Fruit fly (Drosophila melanogaster) whole organism, prepupa: ENCODE measurements around the gene Hipk.

Experiments used
- Blimp-1 ChIP-seq: fragments of 200-800 bp; sonication (Bioruptor generic); optimal IDR thresholded peaks from 3 replicates; lab custom pipeline; 2017; ENCODE audit warnings: missing biosample characterization, missing genetic modification characterization, mild to moderate bottlenecking, moderate library complexity, missing genetic modification reagents
- CG11294 ChIP-seq: fragments of 200-800 bp; sonication (Bioruptor generic); IDR thresholded peaks from 2 replicates; pipeline ENCODE4 v1.3.6; 2022; ENCODE audit warnings: missing biosample characterization, missing genetic modification characterization
- CG11762 ChIP-seq: fragments of 200-800 bp; sonication (Bioruptor generic); optimal IDR thresholded peaks from 3 replicates; lab custom pipeline; 2016; ENCODE audit warnings: missing biosample characterization, missing genetic modification characterization; ENCODE audit not compliant: insufficient read depth
- CG15336 ChIP-seq: fragments of 200-800 bp; sonication (Bioruptor generic); IDR thresholded peaks from 2 replicates; pipeline ENCODE4 v1.3.6; 2022; ENCODE audit warnings: missing biosample characterization, missing genetic modification characterization
- CG3032 ChIP-seq: fragments of 200-800 bp; optimal IDR thresholded peaks from 2 replicates; lab custom pipeline; 2019; ENCODE audit warnings: missing biosample characterization, mild to moderate bottlenecking, missing genetic modification characterization, moderate library complexity
- CG34406 ChIP-seq: fragments of 200-800 bp; sonication (Bioruptor generic); optimal IDR thresholded peaks from 3 replicates; lab custom pipeline; 2016; ENCODE audit warnings: missing biosample characterization, missing genetic modification characterization
- CG3919 ChIP-seq: fragments of 200-800 bp; sonication (Bioruptor generic); optimal IDR thresholded peaks from 3 replicates; lab custom pipeline; 2016; ENCODE audit warnings: missing biosample characterization, missing genetic modification characterization
- CG6163 ChIP-seq: fragments of 200-800 bp; sonication (Bioruptor generic); IDR thresholded peaks from 3 replicates; pipeline ENCODE4 v1.3.6; 2022; ENCODE audit warnings: missing biosample characterization, missing genetic modification characterization
- CG6276 ChIP-seq: fragments of 200-800 bp; sonication (Bioruptor generic); optimal IDR thresholded peaks from 2 replicates; lab custom pipeline; 2017; ENCODE audit warnings: missing biosample characterization, mild to moderate bottlenecking, missing genetic modification characterization
- CG6792 ChIP-seq: fragments of 200-800 bp; sonication (Bioruptor generic); optimal IDR thresholded peaks from 3 replicates; lab custom pipeline; 2016; ENCODE audit warnings: missing biosample characterization, missing genetic modification characterization
- CG6808 ChIP-seq: fragments of 200-800 bp; sonication (Bioruptor generic); optimal IDR thresholded peaks from 3 replicates; lab custom pipeline; 2017; ENCODE audit warnings: missing biosample characterization, missing genetic modification characterization, mild to moderate bottlenecking, moderate library complexity, missing genetic modification reagents
- CG6854 ChIP-seq: fragments of 200-800 bp; sonication (Bioruptor generic); optimal IDR thresholded peaks from 2 replicates; lab custom pipeline; 2017; ENCODE audit warnings: missing biosample characterization, mild to moderate bottlenecking, missing genetic modification characterization
- CG8119 ChIP-seq: fragments of 200-800 bp; sonication (Bioruptor generic); IDR thresholded peaks from 3 replicates; pipeline ENCODE4 v1.3.6; 2022; ENCODE audit warnings: missing biosample characterization, missing genetic modification characterization
- CG8319 ChIP-seq: fragments of 200-800 bp; sonication (Bioruptor generic); optimal IDR thresholded peaks from 3 replicates; lab custom pipeline; 2016; ENCODE audit warnings: missing biosample characterization, missing genetic modification characterization
- Eip75B ChIP-seq: fragments of 200-800 bp; sonication (Bioruptor generic); optimal IDR thresholded peaks from 3 replicates; lab custom pipeline; 2016; ENCODE audit warnings: missing biosample characterization, missing genetic modification characterization
- Eip78C ChIP-seq: fragments of 200-800 bp; sonication (Bioruptor generic); peaks from one replicate; lab custom pipeline; 2016; ENCODE audit warnings: missing biosample characterization, missing genetic modification characterization
- Eip93F ChIP-seq: fragments of 200-800 bp; sonication (Bioruptor generic); optimal IDR thresholded peaks from 2 replicates; lab custom pipeline; 2016; ENCODE audit warnings: missing biosample characterization, mild to moderate bottlenecking, missing genetic modification characterization
- Ets21C ChIP-seq: fragments of 200-800 bp; sonication (Bioruptor generic); optimal IDR thresholded peaks from 3 replicates; lab custom pipeline; 2016; ENCODE audit warnings: missing biosample characterization, missing genetic modification characterization
- Ets96B ChIP-seq: fragments of 200-800 bp; optimal IDR thresholded peaks from 2 replicates; lab custom pipeline; 2019; ENCODE audit warnings: missing biosample characterization, mild to moderate bottlenecking, missing genetic modification characterization, moderate library complexity
- Gug ChIP-seq: fragments of 200-800 bp; sonication (Bioruptor generic); IDR thresholded peaks from 2 replicates; pipeline ENCODE4 v1.3.6; 2022; ENCODE audit warnings: missing biosample characterization, missing genetic modification characterization
- Hr38 ChIP-seq: sonication (Bioruptor generic); optimal IDR thresholded peaks from 2 replicates; lab custom pipeline; 2016; ENCODE audit warnings: missing biosample characterization, missing genetic modification characterization
- Smox ChIP-seq: fragments of 200-800 bp; sonication (Bioruptor generic); optimal IDR thresholded peaks from 3 replicates; lab custom pipeline; 2016; ENCODE audit warnings: missing biosample characterization, missing genetic modification characterization
- Sox102F ChIP-seq: fragments of 200-800 bp; sonication (Bioruptor generic); optimal IDR thresholded peaks from 2 replicates; lab custom pipeline; 2016; ENCODE audit warnings: missing biosample characterization, mild to moderate bottlenecking, missing genetic modification characterization
- Sox14 ChIP-seq: fragments of 200-800 bp; sonication (Bioruptor generic); optimal IDR thresholded peaks from 3 replicates; lab custom pipeline; 2016; ENCODE audit warnings: missing biosample characterization, missing genetic modification characterization
- Sox15 ChIP-seq: fragments of 200-800 bp; sonication (Bioruptor generic); optimal IDR thresholded peaks from 3 replicates; lab custom pipeline; 2016; ENCODE audit warnings: missing biosample characterization, missing genetic modification characterization
- dac ChIP-seq: fragments of 200-800 bp; sonication (Bioruptor generic); optimal IDR thresholded peaks from 2 replicates; lab custom pipeline; 2017; ENCODE audit warnings: missing biosample characterization, mild to moderate bottlenecking, missing genetic modification characterization
- dsx ChIP-seq: fragments of 200-800 bp; optimal IDR thresholded peaks from 3 replicates; lab custom pipeline; 2019; ENCODE audit warnings: missing biosample characterization, mild to moderate bottlenecking, missing genetic modification characterization, moderate library complexity; ENCODE audit not compliant: poor library complexity, severe bottlenecking
- eg ChIP-seq: fragments of 200-800 bp; sonication (Bioruptor generic); IDR thresholded peaks from 3 replicates; pipeline ENCODE4 v1.3.6; 2022; ENCODE audit warnings: missing biosample characterization, missing genetic modification characterization
- esn ChIP-seq: fragments of 200-800 bp; sonication (Bioruptor generic); optimal IDR thresholded peaks from 2 replicates; lab custom pipeline; 2016; ENCODE audit warnings: missing biosample characterization, mild to moderate bottlenecking, missing genetic modification characterization, moderate library complexity
- pdm3 ChIP-seq: fragments of 200-800 bp; sonication (Bioruptor generic); optimal IDR thresholded peaks from 3 replicates; lab custom pipeline; 2016; ENCODE audit warnings: missing biosample characterization, missing genetic modification characterization
- salr ChIP-seq, 2 experiments: fragments of 200-800 bp; sonication (Bioruptor generic); optimal IDR thresholded peaks; 3 replicates each; lab custom pipeline; 2016 to 2018; ENCODE audit warnings: missing biosample characterization in 2 of 2, missing genetic modification characterization in 2 of 2, mild to moderate bottlenecking in 1 of 2
- spab ChIP-seq: fragments of 200-800 bp; sonication (Bioruptor generic); optimal IDR thresholded peaks from 2 replicates; lab custom pipeline; 2017; ENCODE audit warnings: missing biosample characterization, mild to moderate bottlenecking, missing genetic modification characterization, missing genetic modification reagents
- topi ChIP-seq: fragments of 200-800 bp; sonication (Bioruptor generic); optimal IDR thresholded peaks from 3 replicates; lab custom pipeline; 2016; ENCODE audit warnings: missing biosample characterization, missing genetic modification characterization

Gene Hipk

dm6 chr3L:591370-591769 is 48.5 kb downstream of the Hipk start (continued):
- TF ChIP-seq eg (GFP tag; lab: Robert Waterston, UW) (0 out of 3 replicates have a peak, but pooled peaks have one; percentile 20), dsx (GFP tag; lab: Kevin White, UChicago) (peak; percentile 45), Sox102F (GFP tag; lab: Kevin White, UChicago) (no peak), Sox14 (GFP tag; lab: Kevin White, UChicago) (no peak), CG8119 (GFP tag; lab: Robert Waterston, UW) (no peak; the same call in 2 of the 3 replicates), Sox15 (GFP tag; lab: Kevin White, UChicago) (no peak), salr (GFP tag; optimal IDR thresholded peaks at IDR 0.05; lab: Kevin White, UChicago) (no peak), CG6792 (no peak), CG11294 (GFP tag; lab: Robert Waterston, UW) (no peak), Eip93F (GFP tag; lab: Kevin White, UChicago) (no peak), Blimp-1 (no peak), CG6276 (GFP tag; lab: Kevin White, UChicago) (no peak), pdm3 (GFP tag; lab: Kevin White, UChicago) (no peak), CG15336 (GFP tag; lab: Robert Waterston, UW) (peak; percentile 56), CG11762 (GFP tag; lab: Kevin White, UChicago) (no peak), Ets21C (no peak), esn (GFP tag; lab: Kevin White, UChicago) (no peak), Ets96B (tag; lab: Kevin White, UChicago) (peak; percentile 53)
- TF ChIP-seq, all 60 proteins: peak for 8

dm6 chr3L:592251-592650 is 49.4 kb downstream of the Hipk start:
- TF ChIP-seq Hr38 (GFP tag; lab: Kevin White, UChicago) (no peak), CG8319 (GFP tag; lab: Kevin White, UChicago) (no peak), CG6808 (GFP tag; lab: Kevin White, UChicago) (no peak), CG6163 (GFP tag; lab: Robert Waterston, UW) (peak; percentile 10; the same call in 1 of the 3 replicates), spab (GFP tag; lab: Kevin White, UChicago) (no peak)

dm6 chr3L:593102-593501 is 50.2 kb downstream of the Hipk start, which contains the start of gene MED14:
MED14 (plus strand) TSS chr3L:593246.
- TF ChIP-seq Sox102F (GFP tag; lab: Kevin White, UChicago), result no peak
- no peak for TF ChIP-seq CG3919 (GFP tag; lab: Kevin White, UChicago)
- no peak for TF ChIP-seq topi (GFP tag; lab: Kevin White, UChicago)
- TF ChIP-seq Eip78C (GFP tag; lab: Kevin White, UChicago), result no peak
- TF ChIP-seq CG6854 (GFP tag; lab: Kevin White, UChicago), result peak; percentile 46
- TF ChIP-seq Sox14 (GFP tag; lab: Kevin White, UChicago), result no peak

dm6 chr3L:601104-601503 is 58.2 kb downstream of the Hipk start:
- TF ChIP-seq Eip75B (GFP tag; lab: Kevin White, UChicago), result no peak
- TF ChIP-seq dac (GFP tag; lab: Kevin White, UChicago), result no peak
- no peak for TF ChIP-seq Sox102F (GFP tag; lab: Kevin White, UChicago)
- no peak for TF ChIP-seq spab (GFP tag; lab: Kevin White, UChicago)
- TF ChIP-seq Eip93F (GFP tag; lab: Kevin White, UChicago), result peak; percentile 92
- TF ChIP-seq, all 60 proteins: peak for 1

DNA sequence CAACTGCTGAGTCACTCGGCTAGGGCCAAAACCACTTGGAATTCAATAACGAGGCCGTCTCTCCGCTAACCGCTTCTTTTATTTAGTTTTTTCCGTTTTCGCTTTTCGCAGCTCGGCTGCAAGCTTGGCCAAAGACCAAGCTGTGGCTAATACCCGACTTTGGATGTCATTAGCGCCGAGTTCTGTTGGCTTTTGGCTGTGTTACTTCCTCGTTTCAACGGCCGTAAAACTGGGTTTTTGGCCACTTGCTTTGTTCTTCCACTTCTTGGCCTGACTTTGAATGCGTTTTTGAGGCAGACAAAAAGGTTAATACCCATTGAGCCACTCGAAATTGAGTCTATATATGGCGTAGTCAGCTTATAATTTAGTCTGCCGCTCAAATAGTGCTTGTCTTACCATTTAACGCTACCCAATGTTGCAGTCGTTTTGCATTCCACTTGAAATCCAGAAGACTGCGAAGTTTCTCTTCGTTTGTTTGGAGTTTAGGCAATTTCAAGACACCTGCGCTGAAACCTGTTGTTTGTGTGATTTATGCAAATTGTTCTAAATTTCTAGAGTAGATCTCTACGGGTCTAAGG is 58.8 kb downstream of the Hipk start:
- TF ChIP-seq Gug (no peak), Smox (no peak), CG3032 (tag; lab: Kevin White, UChicago) (no peak), CG6792 (no peak), salr (GFP tag; optimal IDR thresholded peaks at IDR 0.05; lab: Kevin White, UChicago) (no peak), CG34406 (GFP tag; lab: Kevin White, UChicago) (no peak), Hr38 (GFP tag; lab: Kevin White, UChicago) (no peak)
